Fruit fly (Drosophila melanogaster) whole organism, adult: ENCODE data around the gene CG31199.

Source experiments
- CG11617 ChIP-seq: fragments of 200-800 bp; sonication (Bioruptor generic); optimal IDR thresholded peaks from 2 replicates; lab custom pipeline; 2017; ENCODE audit warnings: mild to moderate bottlenecking, missing biosample characterization, missing genetic modification reagents, missing genetic modification characterization
- CG12768 ChIP-seq: fragments of 200-800 bp; sonication (Bioruptor generic); optimal IDR thresholded peaks from 2 replicates; lab custom pipeline; 2017; ENCODE audit warnings: missing biosample characterization, missing genetic modification characterization, mild to moderate bottlenecking, moderate library complexity, missing genetic modification reagents
- CG14711 ChIP-seq: fragments of 200-800 bp; sonication (Bioruptor generic); optimal IDR thresholded peaks from 2 replicates; lab custom pipeline; 2018; ENCODE audit warnings: missing biosample characterization, mild to moderate bottlenecking, missing genetic modification characterization, moderate library complexity
- CG1620 ChIP-seq: fragments of 200-800 bp; sonication (Bioruptor generic); optimal IDR thresholded peaks from 2 replicates; lab custom pipeline; 2016; ENCODE audit warnings: missing biosample characterization, missing genetic modification characterization
- CG33017 ChIP-seq: fragments of 200-800 bp; sonication (Bioruptor generic); optimal IDR thresholded peaks from 2 replicates; lab custom pipeline; 2018; ENCODE audit warnings: missing biosample characterization, mild to moderate bottlenecking, missing genetic modification characterization, moderate library complexity
- CG5204 ChIP-seq: fragments of 200-800 bp; sonication (Bioruptor generic); optimal IDR thresholded peaks from 2 replicates; lab custom pipeline; 2016; ENCODE audit warnings: missing biosample characterization, missing genetic modification characterization
- CG7045 ChIP-seq: fragments of 200-800 bp; sonication (Bioruptor generic); optimal IDR thresholded peaks from 2 replicates; lab custom pipeline; 2017; ENCODE audit warnings: missing biosample characterization, mild to moderate bottlenecking, missing genetic modification characterization
- CG7101 ChIP-seq: fragments of 200-800 bp; sonication (Bioruptor generic); optimal IDR thresholded peaks from 2 replicates; lab custom pipeline; 2018; ENCODE audit warnings: missing biosample characterization, mild to moderate bottlenecking, missing genetic modification characterization, moderate library complexity
- Clk ChIP-seq: fragments of 200-800 bp; sonication (Bioruptor generic); optimal IDR thresholded peaks from 2 replicates; lab custom pipeline; 2017; ENCODE audit warnings: missing biosample characterization, missing genetic modification characterization
- Crg-1 ChIP-seq: fragments of 200-800 bp; sonication (Bioruptor generic); optimal IDR thresholded peaks from 2 replicates; lab custom pipeline; 2016; ENCODE audit warnings: missing biosample characterization, missing genetic modification characterization
- Hr96 ChIP-seq: fragments of 200-800 bp; sonication (Bioruptor generic); optimal IDR thresholded peaks from 2 replicates; lab custom pipeline; 2016; ENCODE audit warnings: missing biosample characterization, missing genetic modification characterization
- Mnt ChIP-seq: fragments of 200-800 bp; sonication (Bioruptor generic); optimal IDR thresholded peaks from 2 replicates; lab custom pipeline; 2016; ENCODE audit warnings: missing biosample characterization, mild to moderate bottlenecking, missing genetic modification characterization
- bab1 ChIP-seq: fragments of 200-800 bp; sonication (Bioruptor generic); optimal IDR thresholded peaks from 3 replicates; lab custom pipeline; 2019; ENCODE audit warnings: missing biosample characterization, mild to moderate bottlenecking, missing genetic modification characterization, moderate library complexity
- cic ChIP-seq: fragments of 200-800 bp; sonication (Bioruptor generic); optimal IDR thresholded peaks from 2 replicates; lab custom pipeline; 2017; ENCODE audit warnings: missing biosample characterization, mild to moderate bottlenecking, missing genetic modification characterization, moderate library complexity
- cnc ChIP-seq, 2 experiments: fragments of >200 bp; optimal IDR thresholded peaks; 2 replicates each; lab custom pipeline; 2017
- kay ChIP-seq: fragments of 200-800 bp; sonication (Bioruptor generic); peaks from one replicate; lab custom pipeline; 2016; ENCODE audit warnings: missing biosample characterization, missing genetic modification characterization, borderline replicate concordance
- ovo ChIP-seq: fragments of 200-800 bp; sonication (Bioruptor generic); optimal IDR thresholded peaks from 2 replicates; lab custom pipeline; 2016; ENCODE audit warnings: missing biosample characterization, missing genetic modification characterization
- pad ChIP-seq: fragments of 200-800 bp; sonication (Bioruptor generic); optimal IDR thresholded peaks from 3 replicates; lab custom pipeline; 2017; ENCODE audit warnings: missing biosample characterization, missing genetic modification characterization, mild to moderate bottlenecking, moderate library complexity, missing genetic modification reagents
- tj ChIP-seq: fragments of 200-800 bp; sonication (Bioruptor generic); optimal IDR thresholded peaks from 3 replicates; lab custom pipeline; 2017; ENCODE audit warnings: missing biosample characterization, mild to moderate bottlenecking, missing genetic modification characterization, moderate library complexity
- toe ChIP-seq: fragments of 200-800 bp; sonication (Bioruptor generic); optimal IDR thresholded peaks from 2 replicates; lab custom pipeline; 2016; ENCODE audit warnings: missing biosample characterization, missing genetic modification characterization

CG31199 gene

DNA sequence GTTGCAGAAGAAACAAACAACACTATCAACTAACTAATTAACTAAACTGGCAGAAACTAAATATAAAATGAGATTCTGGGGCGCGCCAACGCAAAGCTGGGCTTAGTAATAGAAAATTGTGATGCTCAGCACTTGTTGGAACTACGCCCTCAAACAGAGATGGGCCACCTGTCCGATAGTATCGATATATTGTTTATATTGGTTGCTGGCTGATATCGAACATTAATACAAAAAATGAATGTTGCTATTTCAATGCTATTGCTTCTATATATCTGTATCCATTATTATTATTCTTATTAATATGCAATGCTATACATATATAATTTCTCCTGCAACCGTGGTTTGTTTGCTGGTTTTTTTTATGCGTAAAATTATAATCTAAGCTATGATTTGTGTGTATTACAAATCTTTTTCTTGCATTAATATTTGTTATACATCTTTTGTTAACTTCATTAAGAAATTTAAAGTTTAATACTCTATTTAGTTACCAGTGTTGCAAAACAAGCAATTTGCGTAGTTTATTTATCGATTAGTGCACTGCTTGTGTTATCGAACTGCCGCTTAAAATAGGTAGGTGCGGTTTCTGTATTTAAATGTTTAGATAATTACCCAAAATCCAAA lies 18.6 kb upstream of the CG31199 start, which contains the start of gene CG31195:
CG31195 (minus strand) TSS at position 195 of the 621 bp plus-strand sequence.
- TF ChIP-seq CG5204 (GFP tag; lab: Kevin White, UChicago): peak; percentile 5
- TF ChIP-seq tj: peak; percentile 80
- TF ChIP-seq pad (GFP tag; lab: Kevin White, UChicago): no peak
- peak; percentile 8 for TF ChIP-seq bab1 (GFP tag; lab: Kevin White, UChicago)

DNA sequence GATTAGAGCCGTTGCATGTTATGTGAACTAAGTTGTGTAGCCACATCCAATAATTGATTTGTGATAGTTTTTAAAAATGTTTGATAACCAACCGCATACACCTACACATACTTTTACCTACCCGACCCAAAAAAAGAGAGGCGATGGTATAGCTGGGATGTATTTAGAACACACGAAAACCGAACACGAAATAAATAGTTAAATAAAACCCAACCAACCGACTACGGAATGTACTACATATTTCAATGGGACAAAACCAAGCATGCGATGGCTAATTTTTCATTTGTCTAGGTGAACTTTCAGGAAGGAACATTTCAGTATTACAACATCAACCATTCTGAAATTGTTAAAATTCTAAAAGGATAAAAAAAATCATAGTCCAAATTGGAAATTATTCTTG lies 12.8 kb upstream of the CG31199 start, which contains the start of gene Syp:
Syp (plus strand) TSS at position 301 of the 400 bp plus-strand sequence.
- TF ChIP-seq cnc (optimal IDR thresholded peaks at IDR 0.05; lab: Kevin White, UChicago) (no peak), ovo (GFP tag; lab: Kevin White, UChicago) (no peak), CG33017 (tag; lab: Kevin White, UChicago) (no peak), Hr96 (GFP tag; lab: Kevin White, UChicago) (no peak)

DNA sequence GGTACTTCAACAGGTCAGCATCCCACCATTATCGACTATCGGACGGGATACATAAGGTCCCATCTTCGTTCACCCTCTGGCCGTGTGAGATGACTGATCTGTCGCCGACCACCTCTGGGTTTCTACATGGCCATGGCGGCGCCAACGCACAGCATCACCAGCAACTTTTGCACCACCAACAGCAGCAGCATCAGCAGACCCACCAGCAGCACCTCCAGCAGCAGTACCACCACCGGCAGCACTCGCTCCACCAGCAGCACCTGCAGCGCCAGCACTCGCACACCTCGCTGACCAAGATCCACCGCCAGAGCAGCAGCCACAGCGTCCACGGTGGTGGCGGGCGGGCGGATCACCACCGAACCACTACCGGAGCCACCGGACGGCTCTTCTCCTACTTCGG lies 11.3 kb upstream of the CG31199 start:
- no peak for TF ChIP-seq ovo (GFP tag; lab: Kevin White, UChicago)
- TF ChIP-seq Clk (GFP tag; lab: Kevin White, UChicago): no peak
- TF ChIP-seq Hr96 (GFP tag; lab: Kevin White, UChicago): no peak
- TF ChIP-seq tj: no peak
- no peak for TF ChIP-seq CG7101 (tag; lab: Kevin White, UChicago)
- TF ChIP-seq CG1620 (GFP tag; lab: Kevin White, UChicago): no peak
- TF ChIP-seq cic (GFP tag; lab: Kevin White, UChicago): no peak
- TF ChIP-seq CG14711: no peak
- no peak for TF ChIP-seq bab1 (GFP tag; lab: Kevin White, UChicago)
- no peak for TF ChIP-seq Mnt (GFP tag; lab: Kevin White, UChicago)
- TF ChIP-seq Crg-1 (GFP tag; lab: Kevin White, UChicago): no peak
- TF ChIP-seq pad (GFP tag; lab: Kevin White, UChicago): no peak
- no peak for TF ChIP-seq CG5204 (GFP tag; lab: Kevin White, UChicago)
- TF ChIP-seq kay (GFP tag; lab: Kevin White, UChicago): no peak
- no peak for TF ChIP-seq CG7045 (GFP tag; lab: Kevin White, UChicago)
- no peak for TF ChIP-seq CG12768
- TF ChIP-seq CG33017 (tag; lab: Kevin White, UChicago): no peak
- no peak for TF ChIP-seq toe (GFP tag; lab: Kevin White, UChicago)
- TF ChIP-seq CG11617: no peak
- no peak for TF ChIP-seq cnc (optimal IDR thresholded peaks at IDR 0.05; lab: Kevin White, UChicago)

DNA sequence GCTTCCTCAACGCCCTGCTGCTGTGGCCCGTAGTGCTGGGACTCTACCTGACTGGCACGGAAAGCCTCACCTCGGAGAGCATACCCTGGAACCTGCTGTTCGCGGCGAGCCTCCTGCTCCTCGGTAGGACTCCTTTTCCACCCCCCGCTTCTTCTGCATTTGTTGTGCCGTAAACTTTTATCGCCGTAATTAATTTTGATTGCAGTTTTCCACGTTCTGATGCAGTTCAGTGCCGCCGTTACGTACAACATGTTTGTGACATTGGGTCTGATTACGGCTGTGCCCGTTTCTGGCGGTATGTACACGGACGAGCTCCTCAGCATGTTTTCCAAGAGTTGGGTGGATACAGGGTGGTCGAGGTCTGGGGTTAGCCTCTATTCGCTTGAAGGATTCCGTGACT lies 5.9 kb upstream of the CG31199 start:
- no peak for TF ChIP-seq pad (GFP tag; lab: Kevin White, UChicago)
- no peak for TF ChIP-seq tj
- TF ChIP-seq ovo (GFP tag; lab: Kevin White, UChicago): no peak

DNA sequence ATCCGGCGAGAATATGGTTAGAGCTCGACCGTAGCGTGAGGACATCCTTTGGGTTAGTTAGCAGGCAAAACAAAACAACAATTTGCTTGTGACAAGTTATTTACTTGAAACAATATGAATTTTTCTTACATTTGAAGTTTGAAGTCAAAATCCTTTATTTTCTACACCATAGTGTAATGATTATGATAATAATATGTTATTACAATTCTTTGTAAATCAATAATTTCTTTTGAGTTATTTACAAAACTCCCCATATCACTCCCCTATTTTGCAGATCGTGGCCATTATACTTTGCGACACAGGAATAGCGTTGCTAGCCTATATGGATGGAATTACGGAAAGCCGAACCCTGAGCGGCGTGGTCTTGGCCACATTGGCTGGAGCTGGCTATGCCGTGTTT lies 5.3 kb upstream of the CG31199 start, which contains the start of gene Prosalpha4T1:
Prosalpha4T1 (minus strand) TSS at position 101 of the 400 bp plus-strand sequence.
- TF ChIP-seq CG1620 (GFP tag; lab: Kevin White, UChicago) (no peak), CG33017 (tag; lab: Kevin White, UChicago) (no peak), Mnt (GFP tag; lab: Kevin White, UChicago) (no peak), CG7101 (tag; lab: Kevin White, UChicago) (no peak), Clk (GFP tag; lab: Kevin White, UChicago) (no peak), CG11617 (no peak), Hr96 (GFP tag; lab: Kevin White, UChicago) (no peak), CG7045 (GFP tag; lab: Kevin White, UChicago) (no peak), tj (no peak), CG5204 (GFP tag; lab: Kevin White, UChicago) (no peak), cic (GFP tag; lab: Kevin White, UChicago) (no peak), toe (GFP tag; lab: Kevin White, UChicago) (no peak), CG12768 (no peak), kay (GFP tag; lab: Kevin White, UChicago) (no peak)

DNA sequence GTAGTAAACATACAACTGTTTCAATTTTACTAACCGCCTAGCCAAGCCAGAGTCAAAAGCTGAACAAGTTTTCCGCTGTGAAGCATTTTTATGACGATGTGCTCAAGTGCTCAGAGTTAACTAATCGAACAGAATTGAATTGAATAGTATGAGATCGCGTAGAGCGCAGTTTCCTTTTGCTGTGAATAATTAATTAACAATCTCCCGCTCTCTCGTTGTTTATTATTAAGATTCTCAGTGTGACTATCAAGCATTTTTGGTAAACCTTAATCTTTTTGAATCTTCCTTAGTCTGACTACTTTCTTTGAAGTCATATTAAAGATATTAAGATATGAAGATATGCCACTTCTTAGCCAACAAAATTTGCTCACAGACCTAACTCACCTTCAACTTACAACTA lies 1.6 kb upstream of the CG31199 start, which contains the start of gene CG31200:
CG31200 (minus strand) TSS at position 101 of the 400 bp plus-strand sequence.
- TF ChIP-seq kay (GFP tag; lab: Kevin White, UChicago): peak; percentile 21
- no peak for TF ChIP-seq CG5204 (GFP tag; lab: Kevin White, UChicago)
- TF ChIP-seq Hr96 (GFP tag; lab: Kevin White, UChicago): no peak
- no peak for TF ChIP-seq CG11617
- TF ChIP-seq pad (GFP tag; lab: Kevin White, UChicago): no peak

DNA sequence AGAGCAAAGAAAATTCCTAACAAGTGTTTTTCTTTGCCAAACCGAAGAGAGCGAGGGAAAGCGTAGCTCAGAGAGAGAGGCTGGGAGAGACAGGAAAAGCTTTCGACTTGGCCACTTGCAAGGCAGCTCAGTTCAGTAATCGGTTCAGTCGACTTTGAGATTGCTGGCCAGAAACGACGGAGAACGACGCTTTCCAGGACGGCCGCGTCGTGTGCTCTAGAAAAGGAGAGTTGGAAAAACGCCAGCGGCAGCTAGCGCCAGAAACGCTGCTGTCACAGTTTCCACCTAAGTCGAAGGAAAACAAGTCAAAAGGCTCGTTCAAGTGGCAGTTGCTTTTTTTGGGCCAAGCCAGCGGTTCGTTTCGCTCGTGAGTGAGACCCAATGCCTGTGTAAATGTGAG lies 3.7 kb downstream of the CG31199 start, which contains the start of gene CG42322:
CG42322 (plus strand) TSS at position 138 of the 400 bp plus-strand sequence.
- TF ChIP-seq Mnt (GFP tag; lab: Kevin White, UChicago) (no peak), Crg-1 (GFP tag; lab: Kevin White, UChicago) (no peak), CG11617 (no peak), toe (GFP tag; lab: Kevin White, UChicago) (no peak), pad (GFP tag; lab: Kevin White, UChicago) (no peak), CG7045 (GFP tag; lab: Kevin White, UChicago) (no peak), cic (GFP tag; lab: Kevin White, UChicago) (no peak), CG33017 (tag; lab: Kevin White, UChicago) (no peak), CG5204 (GFP tag; lab: Kevin White, UChicago) (no peak), Hr96 (GFP tag; lab: Kevin White, UChicago) (no peak), CG7101 (tag; lab: Kevin White, UChicago) (no peak), Clk (GFP tag; lab: Kevin White, UChicago) (no peak), ovo (GFP tag; lab: Kevin White, UChicago) (no peak)
